Fruit fly (Drosophila melanogaster) whole organism, wandering third instar larva: ENCODE measurements around the gene CG14297.

Source experiments
- Abd-B ChIP-seq: fragments of >200 bp; optimal IDR thresholded peaks from 2 replicates; lab custom pipeline; 2017; ENCODE audit warnings: missing biosample characterization, missing genetic modification characterization
- CG32264 ChIP-seq: fragments of 200-800 bp; sonication (Bioruptor generic); optimal IDR thresholded peaks from 2 replicates; lab custom pipeline; 2016; ENCODE audit warnings: missing biosample characterization, missing genetic modification characterization
- CG9705 ChIP-seq: fragments of 200-800 bp; sonication (Bioruptor generic); optimal IDR thresholded peaks from 2 replicates; lab custom pipeline; 2018; ENCODE audit warnings: missing biosample characterization, mild to moderate bottlenecking, missing genetic modification characterization
- CrebA ChIP-seq: fragments of 200-800 bp; sonication (Bioruptor generic); optimal IDR thresholded peaks from 2 replicates; lab custom pipeline; 2016; ENCODE audit warnings: missing biosample characterization, mild to moderate bottlenecking, missing genetic modification characterization, borderline replicate concordance
- Dfd ChIP-seq: fragments of >200 bp; optimal IDR thresholded peaks from 2 replicates; lab custom pipeline; 2017; ENCODE audit warnings: missing biosample characterization, missing genetic modification characterization
- Dif ChIP-seq: fragments of 200-275, 200-300 bp; sonication (Bioruptor generic); optimal IDR thresholded peaks from 2 replicates; lab custom pipeline; 2018; ENCODE audit warnings: missing biosample characterization, missing genetic modification characterization; ENCODE audit not compliant: partially characterized antibody
- GATAd ChIP-seq: sonication (Bioruptor generic); optimal IDR thresholded peaks from 2 replicates; lab custom pipeline; 2016; ENCODE audit warnings: missing biosample characterization, missing genetic modification characterization
- HLH106 ChIP-seq: fragments of 200-800 bp; optimal IDR thresholded peaks from 3 replicates; lab custom pipeline; 2019; ENCODE audit warnings: missing biosample characterization, mild to moderate bottlenecking, missing genetic modification characterization, moderate library complexity
- Hnf4 ChIP-seq: fragments of 200-800 bp; sonication (Bioruptor generic); optimal IDR thresholded peaks from 2 replicates; lab custom pipeline; 2016; ENCODE audit warnings: missing biosample characterization, mild to moderate bottlenecking, missing genetic modification characterization
- Hr78 ChIP-seq: fragments of >200 bp; optimal IDR thresholded peaks from 2 replicates; lab custom pipeline; 2017; ENCODE audit warnings: missing biosample characterization, missing genetic modification characterization
- Hr83 ChIP-seq: fragments of 200-300 bp; sonication (Bioruptor generic); optimal IDR thresholded peaks from 2 replicates; lab custom pipeline; 2016; ENCODE audit warnings: missing biosample characterization, mild to moderate bottlenecking, missing genetic modification characterization, moderate library complexity; ENCODE audit not compliant: poor library complexity, severe bottlenecking
- Jra ChIP-seq: sonication (Bioruptor generic); optimal IDR thresholded peaks from 2 replicates; lab custom pipeline; 2016; ENCODE audit warnings: missing biosample characterization, missing genetic modification characterization
- Mio ChIP-seq: sonication (Bioruptor generic); optimal IDR thresholded peaks from 2 replicates; lab custom pipeline; 2016; ENCODE audit warnings: missing biosample characterization, missing genetic modification characterization
- Myc ChIP-seq: fragments of >200 bp; optimal IDR thresholded peaks from 2 replicates; lab custom pipeline; 2017
- N ChIP-seq: fragments of >200 bp; optimal IDR thresholded peaks from 2 replicates; lab custom pipeline; 2018; ENCODE audit warnings: missing biosample characterization, missing external identifiers, missing genetic modification characterization
- OdsH ChIP-seq: fragments of 200-800 bp; sonication (Bioruptor generic); optimal IDR thresholded peaks from 2 replicates; lab custom pipeline; 2016; ENCODE audit warnings: missing biosample characterization, mild to moderate bottlenecking, missing genetic modification characterization
- Rel ChIP-seq, 2 experiments: fragments of 200-800 bp; sonication (Bioruptor generic) in 1 of 2; optimal IDR thresholded peaks; 2 replicates in 1 of 2; 3 replicates in 1 of 2; lab custom pipeline; 2016 to 2019; ENCODE audit warnings: mild to moderate bottlenecking in 2 of 2, missing biosample characterization in 2 of 2, missing genetic modification characterization in 2 of 2, moderate library complexity in 1 of 2
- Sp1 ChIP-seq: fragments of 200-800 bp; sonication (Bioruptor generic); optimal IDR thresholded peaks from 3 replicates; lab custom pipeline; 2019; ENCODE audit warnings: missing biosample characterization, mild to moderate bottlenecking, missing genetic modification characterization, moderate library complexity
- Vsx2 ChIP-seq: fragments of 200-300, 225-300 bp; sonication (Bioruptor generic); optimal IDR thresholded peaks from 2 replicates; lab custom pipeline; 2018; ENCODE audit warnings: missing biosample characterization, missing genetic modification characterization; ENCODE audit not compliant: partially characterized antibody
- br ChIP-seq: fragments of 200-800 bp; sonication (Bioruptor generic); optimal IDR thresholded peaks from 2 replicates; lab custom pipeline; 2016; ENCODE audit warnings: missing biosample characterization, missing genetic modification characterization
- brk ChIP-seq: fragments of 200-800 bp; sonication (Bioruptor generic); optimal IDR thresholded peaks from 2 replicates; lab custom pipeline; 2016; ENCODE audit warnings: missing biosample characterization, mild to moderate bottlenecking, missing genetic modification characterization
- dl ChIP-seq, 2 experiments: fragments of 175-275, 200-275 bp in 1 of 2; fragments of 200-275 bp in 1 of 2; sonication (Bioruptor generic); optimal IDR thresholded peaks; lab custom pipeline; 2018; ENCODE audit warnings: mild to moderate bottlenecking in 2 of 2, missing biosample characterization in 2 of 2, missing genetic modification characterization in 2 of 2, moderate library complexity in 2 of 2; ENCODE audit not compliant: partially characterized antibody in 2 of 2, insufficient read depth in 1 of 2
- dmrt93B ChIP-seq: fragments of 200-800 bp; sonication (Bioruptor generic); optimal IDR thresholded peaks from 2 replicates; lab custom pipeline; 2018; ENCODE audit warnings: missing biosample characterization, mild to moderate bottlenecking, missing genetic modification characterization
- dsf ChIP-seq: sonication (Bioruptor generic); optimal IDR thresholded peaks from 2 replicates; lab custom pipeline; 2016; ENCODE audit warnings: missing biosample characterization, missing genetic modification characterization, borderline replicate concordance
- ey ChIP-seq: fragments of 200-800 bp; sonication (Bioruptor generic); optimal IDR thresholded peaks from 2 replicates; lab custom pipeline; 2016; ENCODE audit warnings: missing biosample characterization, missing genetic modification characterization
- foxo ChIP-seq, 2 experiments: fragments of 200-800 bp; sonication (Bioruptor generic); optimal IDR thresholded peaks; 2 replicates in 1 of 2; 3 replicates in 1 of 2; lab custom pipeline; 2016 to 2017; ENCODE audit warnings: missing biosample characterization in 2 of 2, missing genetic modification characterization in 2 of 2
- fru ChIP-seq: fragments of 200-800 bp; sonication (Bioruptor generic); optimal IDR thresholded peaks from 3 replicates; lab custom pipeline; 2016; ENCODE audit warnings: missing biosample characterization, mild to moderate bottlenecking, missing genetic modification characterization
- h ChIP-seq: fragments of 200-800 bp; sonication (Bioruptor generic); optimal IDR thresholded peaks from 3 replicates; lab custom pipeline; 2016; ENCODE audit warnings: missing biosample characterization, mild to moderate bottlenecking, missing genetic modification characterization
- jim ChIP-seq: fragments of 175-275, 200-325 bp; sonication (Bioruptor generic); optimal IDR thresholded peaks from 2 replicates; lab custom pipeline; 2016; ENCODE audit warnings: missing biosample characterization, mild to moderate bottlenecking, missing genetic modification characterization
- lola ChIP-seq: fragments of >200 bp; optimal IDR thresholded peaks from 2 replicates; lab custom pipeline; 2017; ENCODE audit warnings: missing biosample characterization, missing genetic modification characterization
- pan ChIP-seq: fragments of >200 bp; optimal IDR thresholded peaks from 2 replicates; lab custom pipeline; 2017
- psq ChIP-seq: fragments of 200-800 bp; sonication (Bioruptor generic); optimal IDR thresholded peaks from 3 replicates; lab custom pipeline; 2017; ENCODE audit warnings: missing biosample characterization, mild to moderate bottlenecking, missing genetic modification characterization, moderate library complexity
- rgr ChIP-seq: fragments of 200-800 bp; sonication (Bioruptor generic); optimal IDR thresholded peaks from 3 replicates; lab custom pipeline; 2016; ENCODE audit warnings: missing biosample characterization, mild to moderate bottlenecking, missing genetic modification characterization
- sage ChIP-seq: fragments of 200-800 bp; sonication (Bioruptor generic); optimal IDR thresholded peaks from 2 replicates; lab custom pipeline; 2016; ENCODE audit warnings: missing biosample characterization, mild to moderate bottlenecking, missing genetic modification characterization
- sv ChIP-seq: fragments of 200-800 bp; sonication (Bioruptor generic); optimal IDR thresholded peaks from 3 replicates; lab custom pipeline; 2016; ENCODE audit warnings: missing biosample characterization, missing genetic modification characterization
- tai ChIP-seq: sonication (Bioruptor generic); optimal IDR thresholded peaks from 2 replicates; lab custom pipeline; 2016; ENCODE audit warnings: missing biosample characterization, missing genetic modification characterization
- usp ChIP-seq: fragments of >200 bp; optimal IDR thresholded peaks from 2 replicates; lab custom pipeline; 2017; ENCODE audit warnings: missing biosample characterization, missing genetic modification characterization
- woc ChIP-seq: sonication (Bioruptor generic); optimal IDR thresholded peaks from 2 replicates; lab custom pipeline; 2016; ENCODE audit warnings: missing biosample characterization, mild to moderate bottlenecking, missing genetic modification characterization

The CG14297 gene

DNA sequence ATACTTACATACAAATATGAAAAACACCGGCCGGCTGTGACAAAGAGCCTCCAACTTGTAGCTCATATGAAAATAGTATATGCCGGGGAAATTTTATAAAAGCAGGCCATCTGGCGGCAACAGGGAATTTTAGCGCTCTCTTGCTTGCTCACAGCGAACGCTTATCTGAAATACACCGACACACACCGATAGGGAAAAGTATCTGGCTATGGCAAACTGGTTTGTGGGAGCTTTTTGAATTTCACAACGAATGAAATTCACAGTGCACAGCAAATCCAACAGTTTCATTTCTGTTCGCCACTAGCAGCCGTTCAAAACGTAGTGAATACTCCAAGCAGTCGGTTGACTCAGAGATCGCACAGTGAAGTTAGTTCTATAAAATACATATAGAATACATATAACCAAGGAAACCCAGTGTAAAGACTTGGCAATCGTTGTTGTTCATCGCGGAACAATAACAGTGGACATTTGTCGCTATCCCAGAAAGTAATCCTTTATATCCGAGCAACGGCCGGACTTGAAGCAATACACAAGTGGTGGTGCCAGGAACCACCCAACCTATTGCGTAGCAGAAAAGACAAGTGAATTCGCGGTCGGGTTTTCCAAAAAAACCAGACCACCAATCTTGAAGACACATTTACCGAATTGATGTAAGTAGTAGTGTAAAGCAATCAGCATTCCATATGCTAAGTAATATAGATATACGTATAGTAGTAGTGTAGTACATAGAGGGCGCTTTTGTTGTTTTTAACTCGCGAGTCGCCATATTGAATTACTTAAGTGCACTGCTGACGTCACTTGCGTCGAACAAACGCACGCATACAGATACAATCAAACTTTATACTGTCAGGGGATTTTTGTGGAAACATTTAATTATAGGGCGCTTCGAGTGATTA, 20.3 kb downstream of the CG14297 start:
- peak; percentile 43 for TF ChIP-seq jim (GFP tag; lab: Kevin White, UChicago)
- no peak for TF ChIP-seq usp (GFP tag; lab: Kevin White, UChicago)
- no peak for TF ChIP-seq woc (GFP tag; lab: Kevin White, UChicago)
- no peak for TF ChIP-seq pan (lab: Kevin White, UChicago)
- peak; percentile 43 for TF ChIP-seq sage (GFP tag; lab: Kevin White, UChicago)
- peak; percentile 60 for TF ChIP-seq br
- peak; percentile 48 for TF ChIP-seq OdsH (GFP tag; lab: Kevin White, UChicago)
- peak; percentile 56 to 61 for TF ChIP-seq dl (GFP tag; optimal IDR thresholded peaks at IDR 0.05; lab: Kevin White, UChicago; ENCODE audit: insufficient read depth in 1 of 2, partially characterized antibody in 2 of 2)
- no peak for TF ChIP-seq lola
- peak; percentile 84 for TF ChIP-seq Jra (GFP tag; lab: Kevin White, UChicago)
- peak; percentile 70 for TF ChIP-seq fru (GFP tag; lab: Kevin White, UChicago)
- no peak for TF ChIP-seq Dfd (GFP tag; lab: Kevin White, UChicago)
- TF ChIP-seq psq (GFP tag; lab: Kevin White, UChicago): peak; percentile 25
- peak; percentile 86 for TF ChIP-seq Vsx2
- TF ChIP-seq foxo (GFP tag; optimal IDR thresholded peaks at IDR 0.05; lab: Kevin White, UChicago): peak; percentile 23 to 43
- TF ChIP-seq Rel (GFP tag; optimal IDR thresholded peaks at IDR 0.05; lab: Kevin White, UChicago): no peak
- TF ChIP-seq Rel (tag; optimal IDR thresholded peaks at IDR 0.05; lab: Kevin White, UChicago): peak; percentile 91
- TF ChIP-seq Myc (lab: Kevin White, UChicago): no peak
- no peak for TF ChIP-seq dsf (GFP tag; lab: Kevin White, UChicago)
- peak; percentile 20 for TF ChIP-seq HLH106 (tag; lab: Kevin White, UChicago)
- TF ChIP-seq GATAd (GFP tag; lab: Kevin White, UChicago): no peak
- TF ChIP-seq Mio (GFP tag; lab: Kevin White, UChicago): peak; percentile 8
- peak; percentile 81 for TF ChIP-seq Hr83 (GFP tag; lab: Kevin White, UChicago)
- TF ChIP-seq ey (GFP tag; lab: Kevin White, UChicago): no peak
- peak; percentile 53 for TF ChIP-seq CG32264 (GFP tag; lab: Kevin White, UChicago)
- TF ChIP-seq tai (GFP tag; lab: Kevin White, UChicago): no peak
- TF ChIP-seq Sp1 (GFP tag; lab: Kevin White, UChicago): peak; percentile 69
- no peak for TF ChIP-seq CG9705 (GFP tag; lab: Kevin White, UChicago)
- TF ChIP-seq sv (GFP tag; lab: Kevin White, UChicago): peak; percentile 25
- TF ChIP-seq Hnf4 (GFP tag; lab: Kevin White, UChicago): peak; percentile 65
- TF ChIP-seq brk (GFP tag; lab: Kevin White, UChicago): peak; percentile 79
- peak; percentile 78 for TF ChIP-seq h
- TF ChIP-seq CrebA (GFP tag; lab: Kevin White, UChicago): peak; percentile 87
- no peak for TF ChIP-seq N (GFP tag; lab: Kevin White, UChicago)
- no peak for TF ChIP-seq dmrt93B (GFP tag; lab: Kevin White, UChicago)
- peak; percentile 81 for TF ChIP-seq Dif (GFP tag; lab: Kevin White, UChicago)
- TF ChIP-seq Abd-B (GFP tag; lab: Kevin White, UChicago): no peak
- peak; percentile 85 for TF ChIP-seq rgr (GFP tag; lab: Kevin White, UChicago)
- no peak for TF ChIP-seq Hr78 (GFP tag; lab: Kevin White, UChicago)

DNA sequence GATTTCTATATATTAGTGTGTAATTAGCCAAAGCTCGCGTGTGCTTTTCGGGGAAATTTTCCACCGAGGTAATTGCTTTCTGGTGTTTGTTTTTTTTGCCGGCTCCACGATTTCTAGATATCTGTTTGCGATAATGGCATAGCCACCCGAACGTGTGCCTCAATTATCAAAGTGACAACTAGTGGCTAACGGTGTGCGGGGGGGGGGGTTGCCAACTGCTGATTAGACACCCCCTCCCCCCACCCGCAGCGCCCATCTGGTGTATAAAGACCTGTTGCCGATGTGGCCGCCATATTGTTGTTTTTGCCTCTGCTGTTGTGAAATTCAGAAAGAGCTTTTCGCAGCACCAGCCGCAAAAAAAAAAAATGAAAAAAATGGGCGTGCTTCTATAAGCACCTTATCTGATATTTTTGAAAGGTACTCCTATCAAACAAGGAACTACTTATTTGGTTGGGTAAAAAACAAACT, 21.0 kb downstream of the CG14297 start:
- TF ChIP-seq usp (GFP tag; lab: Kevin White, UChicago) (no peak), HLH106 (tag; lab: Kevin White, UChicago) (no peak), foxo (GFP tag; optimal IDR thresholded peaks at IDR 0.05; lab: Kevin White, UChicago) (no peak), h (peak; percentile 97), ey (GFP tag; lab: Kevin White, UChicago) (no peak), Myc (lab: Kevin White, UChicago) (no peak), dmrt93B (GFP tag; lab: Kevin White, UChicago) (no peak), br (peak; percentile 24), sage (GFP tag; lab: Kevin White, UChicago) (no peak), Vsx2 (peak; percentile 35), Abd-B (GFP tag; lab: Kevin White, UChicago) (no peak), Jra (GFP tag; lab: Kevin White, UChicago) (peak; percentile 21), jim (GFP tag; lab: Kevin White, UChicago) (no peak), Dif (GFP tag; lab: Kevin White, UChicago) (no peak), lola (no peak), psq (GFP tag; lab: Kevin White, UChicago) (no peak), tai (GFP tag; lab: Kevin White, UChicago) (no peak), brk (GFP tag; lab: Kevin White, UChicago) (peak; percentile 28), pan (lab: Kevin White, UChicago) (no peak), N (GFP tag; lab: Kevin White, UChicago) (no peak), OdsH (GFP tag; lab: Kevin White, UChicago) (no peak), Dfd (GFP tag; lab: Kevin White, UChicago) (no peak), Rel (GFP tag; optimal IDR thresholded peaks at IDR 0.05; lab: Kevin White, UChicago) (no peak), Rel (tag; optimal IDR thresholded peaks at IDR 0.05; lab: Kevin White, UChicago) (peak; percentile 99), Mio (GFP tag; lab: Kevin White, UChicago) (no peak), Hnf4 (GFP tag; lab: Kevin White, UChicago) (no peak), dsf (GFP tag; lab: Kevin White, UChicago) (no peak), CG32264 (GFP tag; lab: Kevin White, UChicago) (no peak), Sp1 (GFP tag; lab: Kevin White, UChicago) (peak; percentile 12), Hr83 (GFP tag; lab: Kevin White, UChicago) (no peak), rgr (GFP tag; lab: Kevin White, UChicago) (no peak), sv (GFP tag; lab: Kevin White, UChicago) (no peak), CG9705 (GFP tag; lab: Kevin White, UChicago) (no peak), CrebA (GFP tag; lab: Kevin White, UChicago) (peak; percentile 55), GATAd (GFP tag; lab: Kevin White, UChicago) (no peak), dl (GFP tag; optimal IDR thresholded peaks at IDR 0.05; lab: Kevin White, UChicago; ENCODE audit: insufficient read depth in 1 of 2, partially characterized antibody in 2 of 2) (peak in 1 of 2 experiments; percentile 38)
